Worm (Caenorhabditis elegans) whole organism, L3 larva: ENCODE measurements around the gene Y75B12B.11.

Experiments used
- egl-27 ChIP-seq: sonication (generic microtip); optimal IDR thresholded peaks from 4 replicates; lab custom pipeline; 2017; ENCODE audit warnings: missing biosample characterization, missing genetic modification reagents, missing genetic modification characterization
- fkh-10 ChIP-seq: sonication (generic microtip); optimal IDR thresholded peaks from 2 replicates; lab custom pipeline; 2017; ENCODE audit warnings: missing biosample characterization, missing genetic modification reagents, missing genetic modification characterization
- lin-39 ChIP-seq: fragments of 150-350 bp; optimal IDR thresholded peaks from 2 replicates; lab custom pipeline; 2018; ENCODE audit warnings: missing biosample characterization, missing genetic modification reagents, missing genetic modification characterization
- lsy-12 ChIP-seq: sonication (generic microtip); optimal IDR thresholded peaks from 2 replicates; lab custom pipeline; 2016; ENCODE audit warnings: mild to moderate bottlenecking, missing genetic modification characterization, missing compliant biosample characterization
- nhr-11 ChIP-seq: fragments of 150-350 bp; optimal IDR thresholded peaks from 2 replicates; lab custom pipeline; 2014; ENCODE audit warnings: missing biosample characterization, missing genetic modification characterization
- nhr-25 ChIP-seq: sonication (generic microtip); optimal IDR thresholded peaks from 2 replicates; lab custom pipeline; 2017; ENCODE audit warnings: missing biosample characterization, missing genetic modification characterization
- nhr-28 ChIP-seq: fragments of 150-350 bp; optimal IDR thresholded peaks from 2 replicates; lab custom pipeline; 2014; ENCODE audit warnings: missing biosample characterization, missing genetic modification characterization
- nhr-77 ChIP-seq: fragments of 150-350 bp; optimal IDR thresholded peaks from 2 replicates; lab custom pipeline; 2014; ENCODE audit warnings: missing biosample characterization, missing genetic modification characterization
- snpc-4 ChIP-seq: fragments of 150-350 bp; optimal IDR thresholded peaks from 2 replicates; lab custom pipeline; 2014; ENCODE audit warnings: missing biosample characterization, missing genetic modification characterization
- unc-62 ChIP-seq: fragments of 150-350 bp; sonication (generic microtip); optimal IDR thresholded peaks from 4 replicates; lab custom pipeline; 2014; ENCODE audit warnings: missing biosample characterization, missing genetic modification reagents, missing genetic modification characterization
- ztf-11 ChIP-seq: fragments of 150-350 bp; optimal IDR thresholded peaks from 2 replicates; lab custom pipeline; 2014; ENCODE audit warnings: missing biosample characterization, missing genetic modification characterization

DNA sequence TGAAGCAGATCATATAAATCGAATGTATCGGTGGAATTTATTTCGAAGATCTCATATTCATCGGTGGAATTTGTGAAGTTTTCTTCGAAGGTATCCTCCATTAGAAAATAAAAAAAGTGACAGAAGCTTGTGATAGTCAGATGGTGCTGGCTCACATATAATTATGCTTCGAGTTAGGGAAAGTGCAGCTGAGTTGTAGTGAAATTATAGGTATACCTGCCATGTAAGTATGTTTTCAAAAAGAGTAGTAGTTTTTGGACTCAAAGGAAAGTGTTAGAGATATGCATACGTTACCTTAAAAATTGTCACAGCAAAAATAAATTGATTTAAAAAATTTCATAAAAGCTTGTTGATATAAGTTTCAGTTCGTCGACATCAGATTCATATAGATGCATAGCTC, 49.1 kb downstream of the Y75B12B.11 start, which contains the start of gene srw-11:
- TF ChIP-seq nhr-77 (tag; lab: Kevin White, UChicago): no peak
- TF ChIP-seq egl-27 (tag; lab: Kevin White, UChicago): no peak
- TF ChIP-seq fkh-10: no peak
- no peak for TF ChIP-seq nhr-28 (tag; lab: Kevin White, UChicago)
- TF ChIP-seq snpc-4 (tag; lab: Kevin White, UChicago): no peak
- TF ChIP-seq nhr-11: no peak
- TF ChIP-seq nhr-25: no peak
- TF ChIP-seq ztf-11: no peak
- TF ChIP-seq lin-39 (tag; lab: Kevin White, UChicago): no peak
- TF ChIP-seq unc-62: no peak
- no peak for TF ChIP-seq lsy-12
